Worm (Caenorhabditis elegans) whole organism, L4 larva: Measurements from ENCODE around the gene math-23.

ENCODE experiments used
- Y105C5A.15 ChIP-seq: fragments of 200-800 bp; sonication (Bioruptor generic); IDR thresholded peaks from 2 replicates; pipeline ENCODE4 v1.3.6; 2022; ENCODE audit warnings: missing genetic modification characterization, missing compliant biosample characterization
- ZK546.5 ChIP-seq, 2 experiments: sonication (generic microtip); optimal IDR thresholded peaks; 2 replicates each; lab custom pipeline; 2017; ENCODE audit warnings: missing biosample characterization in 2 of 2, missing genetic modification characterization in 2 of 2
- nhr-11 ChIP-seq: fragments of 150-350 bp; optimal IDR thresholded peaks from 2 replicates; lab custom pipeline; 2014; ENCODE audit warnings: missing biosample characterization, missing genetic modification characterization
- nhr-28 ChIP-seq: fragments of 150-350 bp; optimal IDR thresholded peaks from 2 replicates; lab custom pipeline; 2014; ENCODE audit warnings: missing biosample characterization, missing genetic modification characterization
- nhr-77 ChIP-seq: fragments of 150-350 bp; optimal IDR thresholded peaks from 2 replicates; lab custom pipeline; 2014; ENCODE audit warnings: missing biosample characterization, missing genetic modification characterization
- snpc-4 ChIP-seq: fragments of 150-350 bp; optimal IDR thresholded peaks from 2 replicates; lab custom pipeline; 2014; ENCODE audit warnings: missing biosample characterization, missing genetic modification characterization

DNA sequence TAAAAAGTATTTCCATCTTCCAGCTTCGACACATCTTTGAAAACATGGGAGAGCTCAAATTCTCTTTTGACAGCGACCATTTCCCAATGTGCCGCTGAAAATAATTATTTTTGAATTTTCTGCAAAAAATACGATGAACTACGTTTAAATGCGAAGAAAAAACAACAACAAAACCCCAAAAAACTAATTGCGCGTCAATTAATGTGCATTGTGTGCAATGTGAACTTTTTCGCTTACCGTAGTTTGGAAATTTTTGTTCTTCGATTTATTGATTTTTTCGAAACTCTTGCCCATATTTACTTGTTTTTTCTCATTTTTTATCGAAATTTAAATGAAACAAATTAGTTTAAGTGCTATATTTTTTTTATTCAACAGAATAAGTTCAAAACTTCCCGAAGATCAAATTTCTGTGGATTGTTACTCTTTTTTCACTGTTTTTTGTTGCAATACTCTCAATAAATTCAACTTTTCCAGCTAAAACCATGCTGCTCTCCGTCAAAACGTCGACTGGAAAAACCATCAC is 20.6 kb downstream of the math-23 start, which contains the start of the genes bath-2 and F52C6.4:
- TF ChIP-seq ZK546.5 (tag; optimal IDR thresholded peaks at IDR 0.05; lab: Kevin White, UChicago) (no peak), nhr-11 (tag; lab: Kevin White, UChicago) (no peak), nhr-77 (tag; lab: Kevin White, UChicago) (no peak), nhr-28 (tag; lab: Kevin White, UChicago) (no peak), snpc-4 (no peak), Y105C5A.15 (no peak)
